Fruit fly (Drosophila melanogaster) whole organism, adult: ENCODE data around the gene Smyd3.

Experiments used
- CG7045 ChIP-seq: fragments of 200-800 bp; sonication (Bioruptor generic); optimal IDR thresholded peaks from 2 replicates; lab custom pipeline; 2017; ENCODE audit warnings: missing biosample characterization, mild to moderate bottlenecking, missing genetic modification characterization
- kay ChIP-seq: fragments of 200-800 bp; sonication (Bioruptor generic); peaks from one replicate; lab custom pipeline; 2016; ENCODE audit warnings: missing biosample characterization, missing genetic modification characterization, borderline replicate concordance

DNA sequence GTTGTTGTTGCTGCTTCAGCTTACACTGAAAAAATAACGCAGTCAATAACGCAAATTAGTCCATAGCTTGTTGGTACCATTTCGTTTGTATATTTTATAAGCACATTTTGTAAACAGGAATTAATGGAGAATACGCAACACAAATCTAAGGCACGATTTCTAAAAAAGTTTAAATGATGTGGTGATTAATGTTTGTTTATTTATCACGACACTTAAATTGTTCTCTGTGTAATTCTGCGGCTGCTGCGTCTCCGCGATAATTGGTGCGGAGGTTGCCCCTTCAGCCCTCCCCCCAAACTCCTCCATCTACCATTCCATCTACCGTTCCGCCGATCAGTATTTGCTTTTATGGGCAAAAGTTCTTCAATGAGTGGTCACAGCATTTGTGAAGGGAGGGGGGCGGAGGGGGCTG, 38.8 kb upstream of the Smyd3 start:
- peak; percentile 34 for TF ChIP-seq kay
- no peak for TF ChIP-seq CG7045 (GFP tag; lab: Kevin White, UChicago)
